Worm (Caenorhabditis elegans) whole organism, L1 larva: ENCODE results near the gene ascc-1.

ENCODE experiments used
- aha-1 ChIP-seq: fragments of 150-350 bp; optimal IDR thresholded peaks from 2 replicates; lab custom pipeline; 2014; ENCODE audit warnings: missing biosample characterization, missing genetic modification characterization
- alr-1 ChIP-seq: fragments of 200-800 bp; sonication (Bioruptor generic); optimal IDR thresholded peaks from 2 replicates; lab custom pipeline; 2018; ENCODE audit warnings: borderline replicate concordance, mild to moderate bottlenecking, missing genetic modification characterization, missing compliant biosample characterization
- aly-2 ChIP-seq: fragments of 150-350 bp; optimal IDR thresholded peaks from 2 replicates; lab custom pipeline; 2014; ENCODE audit warnings: missing biosample characterization, missing genetic modification characterization
- ceh-82 ChIP-seq, 3 experiments: fragments of 150-350 bp in 1 of 3; sonication (generic microtip) in 2 of 3; optimal IDR thresholded peaks; 2 replicates each; lab custom pipeline; 2014 to 2017; ENCODE audit warnings: missing biosample characterization in 3 of 3, missing genetic modification characterization in 3 of 3
- ceh-90 ChIP-seq: sonication (generic microtip); optimal IDR thresholded peaks from 2 replicates; lab custom pipeline; 2016; ENCODE audit warnings: missing genetic modification characterization, missing compliant biosample characterization
- dsc-1 ChIP-seq: sonication (generic microtip); optimal IDR thresholded peaks from 2 replicates; lab custom pipeline; 2016; ENCODE audit warnings: mild to moderate bottlenecking, missing genetic modification characterization, missing compliant biosample characterization
- efl-1 ChIP-seq, 4 experiments: fragments of 150-350 bp; optimal IDR thresholded peaks in 3 of 4; peaks in 1 of 4; 1 replicate in 1 of 4; 2 replicates in 3 of 4; lab custom pipeline; 2014; ENCODE audit warnings: missing biosample characterization in 2 of 4, missing genetic modification characterization in 2 of 4, missing genetic modification reagents in 2 of 4
- egl-13 ChIP-seq: sonication (generic microtip); optimal IDR thresholded peaks from 2 replicates; lab custom pipeline; 2016; ENCODE audit warnings: missing genotype, missing genetic modification reagents, missing genetic modification characterization, missing compliant biosample characterization
- egl-27 ChIP-seq, 2 experiments: fragments of 150-350 bp in 1 of 2; sonication (generic microtip); optimal IDR thresholded peaks; 3 replicates each; lab custom pipeline; 2017 to 2018; ENCODE audit warnings: missing biosample characterization in 2 of 2, missing genetic modification characterization in 2 of 2, missing genetic modification reagents in 2 of 2
- elt-2 ChIP-seq: sonication (generic microtip); optimal IDR thresholded peaks from 2 replicates; lab custom pipeline; 2016; ENCODE audit warnings: missing genetic modification characterization, mild to moderate bottlenecking, inconsistent platforms, missing compliant biosample characterization, missing genetic modification reagents
- fkh-4 ChIP-seq: sonication (generic microtip); optimal IDR thresholded peaks from 2 replicates; lab custom pipeline; 2016; ENCODE audit warnings: missing compliant biosample characterization, missing genetic modification characterization, borderline replicate concordance
- fkh-8 ChIP-seq: sonication (generic microtip); optimal IDR thresholded peaks from 2 replicates; lab custom pipeline; 2016; ENCODE audit warnings: mild to moderate bottlenecking, missing genetic modification characterization, missing compliant biosample characterization
- fos-1 ChIP-seq: fragments of 150-350 bp; optimal IDR thresholded peaks from 2 replicates; lab custom pipeline; 2014; ENCODE audit warnings: missing biosample characterization, missing genetic modification characterization
- lin-35 ChIP-seq, 2 experiments: fragments of 150-350 bp; optimal IDR thresholded peaks; 2 replicates each; lab custom pipeline; 2014; ENCODE audit warnings: missing biosample characterization in 2 of 2, missing genetic modification characterization in 2 of 2, missing genetic modification reagents in 2 of 2
- lin-39 ChIP-seq: fragments of 150-350 bp; optimal IDR thresholded peaks from 2 replicates; lab custom pipeline; 2014; ENCODE audit warnings: missing biosample characterization, missing genetic modification reagents, missing genetic modification characterization
- lsy-2 ChIP-seq, 2 experiments: fragments of 150-350 bp; optimal IDR thresholded peaks; 2 replicates each; lab custom pipeline; 2014; ENCODE audit warnings: missing biosample characterization in 2 of 2, missing genetic modification characterization in 2 of 2
- mab-9 ChIP-seq: fragments of 200-800 bp; sonication (Bioruptor generic); IDR thresholded peaks from 2 replicates; pipeline ENCODE4 v1.3.6; 2022; ENCODE audit warnings: missing genetic modification reagents, missing genetic modification characterization, missing compliant biosample characterization
- nhr-11 ChIP-seq: fragments of 150-350 bp; optimal IDR thresholded peaks from 2 replicates; lab custom pipeline; 2014; ENCODE audit warnings: missing biosample characterization, missing genetic modification characterization
- nhr-12 ChIP-seq: sonication (generic microtip); optimal IDR thresholded peaks from 2 replicates; lab custom pipeline; 2017; ENCODE audit warnings: missing biosample characterization, missing genetic modification characterization
- nhr-19 ChIP-seq: fragments of 200-800 bp; sonication (Bioruptor generic); conservative IDR thresholded peaks from 2 replicates; pipeline ENCODE4 v1.3.6; 2022; ENCODE audit warnings: missing genetic modification characterization, missing compliant biosample characterization
- nhr-20 ChIP-seq: sonication (generic microtip); optimal IDR thresholded peaks from 2 replicates; lab custom pipeline; 2016; ENCODE audit warnings: mild to moderate bottlenecking, missing genetic modification characterization, missing compliant biosample characterization
- nhr-237 ChIP-seq: fragments of 150-350 bp; optimal IDR thresholded peaks from 2 replicates; lab custom pipeline; 2014; ENCODE audit warnings: missing biosample characterization, missing genetic modification characterization
- nhr-47 ChIP-seq: sonication (generic microtip); optimal IDR thresholded peaks from 2 replicates; lab custom pipeline; 2016; ENCODE audit warnings: mild to moderate bottlenecking, missing genetic modification characterization, moderate library complexity, missing compliant biosample characterization
- nhr-84 ChIP-seq: sonication (generic microtip); optimal IDR thresholded peaks from 2 replicates; lab custom pipeline; 2017; ENCODE audit warnings: missing biosample characterization, missing genetic modification characterization
- pag-3 ChIP-seq: sonication (generic microtip); optimal IDR thresholded peaks from 2 replicates; lab custom pipeline; 2017; ENCODE audit warnings: missing genetic modification characterization, mild to moderate bottlenecking, missing compliant biosample characterization, antibody characterized with exemption, borderline replicate concordance; ENCODE audit not compliant: insufficient read depth
- skn-1 ChIP-seq: fragments of 150-350 bp; optimal IDR thresholded peaks from 2 replicates; lab custom pipeline; 2014; ENCODE audit warnings: missing biosample characterization, missing genetic modification characterization
- sox-4 ChIP-seq: sonication (generic microtip); optimal IDR thresholded peaks from 2 replicates; lab custom pipeline; 2016; ENCODE audit warnings: missing genetic modification characterization, missing compliant biosample characterization
- sptf-1 ChIP-seq: fragments of 150-350 bp; optimal IDR thresholded peaks from 2 replicates; lab custom pipeline; 2014; ENCODE audit warnings: missing biosample characterization, missing genetic modification characterization
- sup-37 ChIP-seq: fragments of 200-800 bp; sonication (Bioruptor generic); optimal IDR thresholded peaks from 2 replicates; lab custom pipeline; 2018; ENCODE audit warnings: mild to moderate bottlenecking, missing genetic modification characterization, missing compliant biosample characterization
- tlp-1 ChIP-seq: fragments of 150-350 bp; optimal IDR thresholded peaks from 2 replicates; lab custom pipeline; 2014; ENCODE audit warnings: missing biosample characterization, missing genetic modification characterization
- unc-30 ChIP-seq: sonication (generic microtip); optimal IDR thresholded peaks from 2 replicates; lab custom pipeline; 2017; ENCODE audit warnings: missing biosample characterization, missing genetic modification characterization
- unc-86 ChIP-seq: sonication (generic microtip); optimal IDR thresholded peaks from 2 replicates; lab custom pipeline; 2016; ENCODE audit warnings: missing genetic modification characterization, missing compliant biosample characterization
- unc-98 ChIP-seq: fragments of 200-800 bp; sonication (Bioruptor generic); IDR thresholded peaks from 2 replicates; pipeline ENCODE4 v1.3.6; 2022; ENCODE audit warnings: missing genetic modification characterization, missing compliant biosample characterization
- vab-15 ChIP-seq: sonication (generic microtip); optimal IDR thresholded peaks from 2 replicates; lab custom pipeline; 2017; ENCODE audit warnings: missing genotype, mild to moderate bottlenecking, missing genetic modification characterization, missing compliant biosample characterization
- zip-4 ChIP-seq: fragments of 200-800 bp; sonication (Bioruptor generic); optimal IDR thresholded peaks from 2 replicates; lab custom pipeline; 2018; ENCODE audit warnings: mild to moderate bottlenecking, missing genetic modification characterization, moderate library complexity, missing compliant biosample characterization

ascc-1 gene

ce11 chrII:75831-76230 lies 18.4 kb downstream of the ascc-1 start:
- TF ChIP-seq nhr-47 (tag; lab: Kevin White, UChicago) (no peak), ceh-90 (no peak), sup-37 (no peak), nhr-12 (tag; lab: Kevin White, UChicago) (no peak), fkh-4 (tag; lab: Kevin White, UChicago) (no peak), lsy-2 (tag; optimal IDR thresholded peaks at IDR 0.05; lab: Kevin White, UChicago) (no peak), unc-30 (no peak), sox-4 (no peak), lin-39 (tag; lab: Kevin White, UChicago) (no peak), lin-35 (GFP tag; optimal IDR thresholded peaks at IDR 0.05; lab: Kevin White, UChicago) (no peak), dsc-1 (tag; lab: Kevin White, UChicago) (no peak), egl-13 (tag; lab: Kevin White, UChicago) (no peak), nhr-237 (tag; lab: Kevin White, UChicago) (no peak)
- TF ChIP-seq, all 84 proteins: peak for 0

DNA sequence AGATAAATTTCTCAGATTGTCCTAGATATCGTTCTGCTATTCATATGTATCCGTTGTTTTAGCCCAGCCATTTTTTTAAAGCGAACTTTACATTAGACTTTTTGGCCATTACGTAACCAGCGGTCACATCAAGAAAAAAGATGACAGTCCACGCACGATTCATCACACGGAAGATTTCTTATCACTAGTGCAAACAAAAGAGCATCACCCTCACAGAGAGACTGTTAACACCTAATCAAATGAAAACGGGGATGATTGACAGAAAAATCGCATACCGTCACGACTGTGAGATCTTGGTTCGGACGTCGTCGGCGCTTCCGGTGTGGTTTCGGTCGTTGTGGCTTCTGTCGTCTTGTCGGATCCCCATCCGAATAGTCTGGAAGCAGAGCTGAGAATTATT lies 19.2 kb downstream of the ascc-1 start:
- TF ChIP-seq aha-1 (tag; lab: Kevin White, UChicago) (no peak), lin-35 (GFP tag; optimal IDR thresholded peaks at IDR 0.05; lab: Kevin White, UChicago) (peak in 1 of 2 experiments; percentile 7)

DNA sequence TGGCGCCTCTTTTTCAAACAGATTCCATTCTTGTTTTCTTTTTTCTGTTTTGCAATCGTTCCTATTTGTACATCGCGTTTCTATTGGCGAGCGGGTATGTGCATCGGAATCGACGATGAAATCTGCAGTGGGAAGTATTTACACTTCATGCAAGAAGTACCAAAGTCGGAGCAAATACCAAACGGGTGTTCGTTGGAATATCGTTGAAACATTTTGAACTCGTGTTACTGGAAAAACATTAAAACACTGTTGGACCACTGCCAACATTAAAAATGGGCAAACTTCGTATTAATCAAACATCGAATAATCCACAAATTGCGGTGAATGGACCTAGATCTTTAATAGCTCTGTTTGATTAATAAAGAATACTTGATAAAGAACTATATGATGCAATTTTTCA lies 21.7 kb downstream of the ascc-1 start, which contains the start of gene C23H3.9:
Gene C23H3.9 (minus strand): TSS at position 101 of the 400 bp plus-strand sequence.
- no peak for TF ChIP-seq alr-1 (tag; lab: Kevin White, UChicago)
- no peak for TF ChIP-seq unc-98 (GFP tag; lab: Robert Waterston, UW)
- no peak for TF ChIP-seq aly-2 (tag; lab: Kevin White, UChicago)
- no peak for TF ChIP-seq nhr-11
- no peak for TF ChIP-seq lin-39 (tag; lab: Kevin White, UChicago)
- TF ChIP-seq skn-1 (tag; lab: Kevin White, UChicago): no peak

DNA sequence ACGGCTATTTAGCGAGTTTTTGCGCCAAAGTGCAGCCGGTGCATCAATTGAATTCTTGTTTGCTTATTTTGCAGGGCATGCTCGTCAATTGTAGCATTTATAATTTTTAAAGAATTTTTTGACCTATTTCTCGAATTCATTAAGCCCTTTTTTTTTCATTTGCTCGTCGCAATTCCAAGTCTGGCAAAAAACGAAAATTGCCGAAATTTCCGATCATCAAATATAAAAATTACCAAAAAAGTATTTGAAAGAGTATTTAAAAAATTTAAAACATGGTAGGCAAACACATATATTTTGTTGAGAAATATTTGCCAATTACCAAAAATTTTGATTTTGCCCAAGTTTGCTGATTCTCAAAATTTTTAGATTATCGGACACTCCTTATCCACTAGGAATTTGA lies 26.7 kb downstream of the ascc-1 start, which contains the start of gene C50D2.6:
Gene C50D2.6 (plus strand): TSS at position 301 of the 400 bp plus-strand sequence.
- no peak for TF ChIP-seq lin-39 (tag; lab: Kevin White, UChicago)

ce11 chrII:86794-87193 lies 29.3 kb downstream of the ascc-1 start:
- TF ChIP-seq efl-1 (optimal IDR thresholded peaks at IDR 0.05; lab: Kevin White, UChicago): no peak
- TF ChIP-seq efl-1 (GFP tag; optimal IDR thresholded peaks at IDR 0.05 in 1 of 2; lab: Kevin White, UChicago): peak in 1 of 2 experiments; percentile 59
- TF ChIP-seq aha-1 (tag; lab: Kevin White, UChicago): no peak
- TF ChIP-seq, all 84 proteins: peak for 1

DNA sequence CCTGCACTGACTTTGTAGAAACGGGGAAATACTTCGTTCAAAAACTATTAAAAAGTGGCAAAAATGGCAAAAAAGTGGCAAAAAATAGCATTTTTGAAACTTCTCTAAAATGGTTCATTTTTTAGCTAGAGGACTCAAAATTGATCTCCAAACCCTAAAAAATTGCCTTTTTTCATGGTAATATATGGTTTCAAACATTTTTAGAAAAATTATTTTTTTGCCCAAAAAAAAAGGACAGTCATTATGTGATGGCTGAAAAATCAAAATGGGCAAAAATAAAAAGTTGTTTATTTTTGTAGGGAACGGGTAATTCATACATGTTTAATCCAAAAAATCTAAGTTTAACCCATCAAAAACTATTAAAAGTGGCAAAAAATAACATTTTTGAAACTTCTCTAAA lies 30.5 kb downstream of the ascc-1 start:
- TF ChIP-seq elt-2 (tag; lab: Kevin White, UChicago) (no peak), zip-4 (GFP tag; lab: Kevin White, UChicago) (no peak), fos-1 (tag; lab: Kevin White, UChicago) (no peak), sox-4 (no peak), fkh-8 (tag; lab: Kevin White, UChicago) (no peak), tlp-1 (tag; lab: Kevin White, UChicago) (no peak), ceh-82 (tag; optimal IDR thresholded peaks at IDR 0.05; lab: Kevin White, UChicago) (no peak), vab-15 (tag; lab: Kevin White, UChicago) (no peak), nhr-19 (GFP tag; lab: Robert Waterston, UW) (no peak), egl-27 (tag; optimal IDR thresholded peaks at IDR 0.05; lab: Kevin White, UChicago) (no peak), lin-35 (GFP tag; optimal IDR thresholded peaks at IDR 0.05; lab: Kevin White, UChicago) (no peak), nhr-84 (tag; lab: Kevin White, UChicago) (no peak), mab-9 (no peak), nhr-47 (tag; lab: Kevin White, UChicago) (no peak), unc-86 (tag; lab: Kevin White, UChicago) (no peak), nhr-20 (tag; lab: Kevin White, UChicago) (no peak), pag-3 (tag; lab: Kevin White, UChicago) (no peak), sptf-1 (tag; lab: Kevin White, UChicago) (no peak)
